Worm (Caenorhabditis elegans): ENCODE results near the gene K08E4.3.
A peak's percentile ranks its signal among the peaks of the same experiment; 100 is the strongest.

Gene K08E4.3

ce11 chrIV:12093384-12093783, 35.8 kb downstream of the K08E4.3 start, which contains the start of gene cpsf-4:
Gene cpsf-4, minus strand, starts transcription at chrIV:12093445.
- TF ChIP-seq lin-15B (tag; optimal IDR thresholded peaks at IDR 0.05) (no peak), pha-4 (tag; optimal IDR thresholded peaks at IDR 0.05) (no peak), nhr-12 (tag; optimal IDR thresholded peaks at IDR 0.05) (no peak), fkh-2 (tag; optimal IDR thresholded peaks at IDR 0.05) (no peak), fos-1 (tag; optimal IDR thresholded peaks at IDR 0.05) (no peak), nhr-23 (tag; optimal IDR thresholded peaks at IDR 0.05) (no peak), nhr-77 (tag; optimal IDR thresholded peaks at IDR 0.05) (no peak), nfya-1 (tag; optimal IDR thresholded peaks at IDR 0.05; ENCODE audit: insufficient read depth) (no peak), sea-2 (GFP tag; optimal IDR thresholded peaks at IDR 0.05) (no peak), elt-3 (tag; optimal IDR thresholded peaks at IDR 0.05) (no peak), ceh-16 (tag; optimal IDR thresholded peaks at IDR 0.05) (no peak), ztf-4 (tag; optimal IDR thresholded peaks at IDR 0.05) (no peak), ztf-11 (tag; optimal IDR thresholded peaks at IDR 0.05) (no peak)

DNA sequence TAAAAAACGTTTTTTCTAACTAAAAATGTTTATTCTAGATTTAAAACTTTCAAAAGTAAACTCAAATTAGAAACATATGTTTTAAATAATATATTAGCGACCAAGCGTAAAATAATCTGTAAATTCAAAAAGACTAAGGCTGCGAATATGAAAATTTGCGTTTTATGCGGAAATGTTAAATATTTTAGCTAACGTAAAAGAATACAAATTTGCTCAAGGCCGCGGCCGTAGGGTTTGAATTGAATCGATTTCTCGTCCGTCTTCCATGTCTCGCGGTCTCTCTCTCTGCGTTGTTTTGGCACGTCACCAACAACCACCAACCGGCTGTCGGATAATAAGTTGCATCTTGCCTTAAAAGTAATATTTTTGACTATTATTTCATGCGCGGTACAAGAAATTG, 36.3 kb downstream of the K08E4.3 start, which contains the start of gene F11A10.5:
TSS of gene F11A10.5 (plus strand) at position 301 of the 400 bp plus-strand sequence.
- TF ChIP-seq lsy-12 (tag; optimal IDR thresholded peaks at IDR 0.05) (no peak), nhr-25 (tag; optimal IDR thresholded peaks at IDR 0.05) (peak; percentile 22), lin-15B (tag; optimal IDR thresholded peaks at IDR 0.05) (peak; percentile 41), nhr-23 (tag; optimal IDR thresholded peaks at IDR 0.05) (peak; percentile 7)

- no peak for TF ChIP-seq ceh-28 (tag; optimal IDR thresholded peaks at IDR 0.05)
- TF ChIP-seq nhr-11 (tag; optimal IDR thresholded peaks at IDR 0.05), result no peak
- no peak for TF ChIP-seq ztf-11 (tag; optimal IDR thresholded peaks at IDR 0.05)
- TF ChIP-seq elt-2 (tag; optimal IDR thresholded peaks at IDR 0.05), result no peak
- TF ChIP-seq snpc-4 (tag; optimal IDR thresholded peaks at IDR 0.05), result no peak
- TF ChIP-seq lin-15B (tag; optimal IDR thresholded peaks at IDR 0.05), result no peak
- no peak for TF ChIP-seq daf-12 (tag; optimal IDR thresholded peaks at IDR 0.05)
- TF ChIP-seq ceh-16 (tag; optimal IDR thresholded peaks at IDR 0.05), result no peak
- TF ChIP-seq pha-4 (tag; optimal IDR thresholded peaks at IDR 0.05), result no peak
- TF ChIP-seq pqm-1 (tag; optimal IDR thresholded peaks at IDR 0.05), result no peak
- no peak for TF ChIP-seq nhr-77 (tag; optimal IDR thresholded peaks at IDR 0.05)
- no peak for TF ChIP-seq ceh-9 (tag; optimal IDR thresholded peaks at IDR 0.05)
- TF ChIP-seq nhr-12 (tag; optimal IDR thresholded peaks at IDR 0.05), result no peak
- TF ChIP-seq lin-39 (tag; optimal IDR thresholded peaks at IDR 0.05), result no peak
Measured at ce11 chrIV:12096479-12096878, 38.9 kb downstream of the K08E4.3 start, which contains the start of gene mon-2. Gene mon-2, plus strand, starts transcription at chrIV:12096779.

DNA sequence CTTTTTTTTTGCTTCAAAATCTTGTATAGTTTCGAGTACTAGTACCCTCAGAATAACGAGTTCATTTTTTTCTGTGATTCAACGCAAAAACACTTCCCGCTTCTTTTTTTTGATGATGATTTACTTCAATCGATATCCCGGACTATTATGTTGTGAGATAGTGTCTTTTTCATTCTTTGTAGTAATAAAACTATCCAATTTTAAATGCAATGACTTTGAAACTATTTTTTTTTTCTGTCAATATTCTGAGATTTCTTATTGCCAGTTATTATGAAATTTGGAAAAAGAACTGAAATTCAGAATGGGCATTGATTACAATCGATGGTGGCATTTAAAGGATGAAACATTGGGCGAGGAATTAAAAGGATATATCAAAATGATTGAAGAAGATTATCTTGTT, 48.0 kb downstream of the K08E4.3 start, which contains the start of gene M18.3:
TSS of gene M18.3 (plus strand) at position 301 of the 400 bp plus-strand sequence.
- TF ChIP-seq ceh-16 (tag; optimal IDR thresholded peaks at IDR 0.05), result no peak
- TF ChIP-seq skn-1 (tag; optimal IDR thresholded peaks at IDR 0.05), result no peak
- no peak for TF ChIP-seq hmg-11 (tag; optimal IDR thresholded peaks at IDR 0.05)
- TF ChIP-seq nhr-11 (tag; optimal IDR thresholded peaks at IDR 0.05), result no peak
- TF ChIP-seq nfya-1 (tag; optimal IDR thresholded peaks at IDR 0.05; ENCODE audit: insufficient read depth), result no peak
- TF ChIP-seq pha-4 (tag; optimal IDR thresholded peaks at IDR 0.05), result no peak
- TF ChIP-seq elt-1 (tag; optimal IDR thresholded peaks at IDR 0.05), result no peak
- TF ChIP-seq mdl-1 (tag; optimal IDR thresholded peaks at IDR 0.05), result no peak
- TF ChIP-seq R02D3.7 (tag; optimal IDR thresholded peaks at IDR 0.05), result no peak
- TF ChIP-seq ceh-82 (tag; optimal IDR thresholded peaks at IDR 0.05), result no peak

DNA sequence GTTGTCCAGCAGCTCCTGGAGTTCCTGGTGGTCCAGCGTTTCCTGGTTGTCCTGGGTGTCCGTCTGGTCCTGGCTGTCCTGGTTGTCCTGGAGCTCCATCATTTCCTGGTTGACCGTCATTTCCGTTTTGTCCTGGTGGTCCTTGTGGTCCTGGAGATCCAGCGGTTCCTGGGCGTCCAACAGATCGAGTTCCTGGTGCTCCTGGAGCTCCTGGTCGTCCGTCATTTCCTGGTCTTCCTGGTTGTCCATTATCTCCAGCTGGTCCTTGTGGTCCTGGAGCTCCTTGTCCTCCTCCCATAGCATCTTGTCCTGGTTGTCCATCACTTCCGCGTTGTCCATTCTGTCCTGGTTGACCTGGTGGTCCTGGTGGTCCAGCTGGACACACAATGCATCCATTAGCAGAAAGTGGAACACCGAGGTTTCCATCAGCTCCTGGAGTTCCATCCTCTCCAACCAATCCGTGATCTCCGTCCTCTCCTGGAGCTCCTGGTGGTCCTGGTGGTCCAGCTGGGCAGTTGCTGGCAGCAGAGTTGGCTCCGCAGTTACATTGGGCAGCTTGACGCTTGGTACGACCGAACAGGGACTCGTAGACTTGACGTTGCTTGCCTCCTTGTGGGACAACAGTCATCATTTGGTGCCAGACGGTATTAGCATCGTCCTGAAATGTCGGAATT, 51.6 kb downstream of the K08E4.3 start:
- TF ChIP-seq ama-1 (optimal IDR thresholded peaks at IDR 0.05) (no peak), pha-4 (tag; optimal IDR thresholded peaks at IDR 0.05) (no peak), nhr-76 (tag; optimal IDR thresholded peaks at IDR 0.05) (no peak), elt-3 (tag; optimal IDR thresholded peaks at IDR 0.05) (no peak), sea-2 (GFP tag; optimal IDR thresholded peaks at IDR 0.05) (no peak), lin-39 (tag; optimal IDR thresholded peaks at IDR 0.05) (no peak), skn-1 (tag; optimal IDR thresholded peaks at IDR 0.05) (no peak), nhr-67 (tag; optimal IDR thresholded peaks at IDR 0.05) (no peak), ZK546.5 (tag; optimal IDR thresholded peaks at IDR 0.05) (no peak), nhr-12 (tag; optimal IDR thresholded peaks at IDR 0.05) (no peak), nhr-77 (tag; optimal IDR thresholded peaks at IDR 0.05) (no peak), mdl-1 (tag; optimal IDR thresholded peaks at IDR 0.05) (no peak), fos-1 (tag; optimal IDR thresholded peaks at IDR 0.05) (no peak), ztf-4 (tag; optimal IDR thresholded peaks at IDR 0.05) (no peak), egl-5 (tag; optimal IDR thresholded peaks at IDR 0.05) (no peak), nhr-11 (tag; optimal IDR thresholded peaks at IDR 0.05) (no peak), nhr-43 (tag; optimal IDR thresholded peaks at IDR 0.05; ENCODE audit: poor library complexity, severe bottlenecking) (no peak), ceh-28 (tag; optimal IDR thresholded peaks at IDR 0.05) (no peak), hmg-11 (tag; optimal IDR thresholded peaks at IDR 0.05) (no peak)
